Worm (Caenorhabditis elegans) whole organism, L4/young adult: ENCODE results near the gene Y50D4B.1.

Experiments
- dao-5 ChIP-seq: sonication (generic microtip); optimal IDR thresholded peaks from 2 replicates; lab custom pipeline; 2016; ENCODE audit warnings: missing genotype, missing genetic modification characterization, moderate library complexity, missing compliant biosample characterization
- him-1 ChIP-seq: sonication (generic microtip); optimal IDR thresholded peaks from 2 replicates; lab custom pipeline; 2016; ENCODE audit warnings: missing genotype, missing genetic modification reagents, missing genetic modification characterization, missing compliant biosample characterization

ce11 chrV:1158247-1158646, 45.5 kb downstream of the Y50D4B.1 start:
- TF ChIP-seq him-1 (peak; percentile 66), dao-5 (no peak)
